Worm (Caenorhabditis elegans): Measurements from ENCODE around the gene C16C10.8.

DNA sequence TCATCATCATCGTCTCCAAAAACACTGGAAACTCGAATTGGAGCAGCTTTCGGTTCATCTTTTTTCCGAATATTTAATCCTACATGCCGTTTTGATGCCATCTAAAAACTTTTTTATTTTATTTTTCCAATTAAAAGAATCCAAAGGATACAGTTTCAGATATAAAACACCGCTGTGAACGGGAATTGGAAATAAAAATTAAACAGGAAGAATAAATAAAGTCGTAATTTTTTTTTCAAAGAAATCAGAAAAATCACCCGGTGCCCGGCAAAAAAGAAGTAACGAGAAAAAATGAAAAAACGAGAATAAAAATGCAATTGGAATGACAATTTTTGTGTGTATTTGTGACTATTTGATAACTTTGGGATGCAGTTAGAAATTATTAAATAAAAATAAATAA, 4.7 kb upstream of the C16C10.8 start, which contains the start of gene ccdc-55:
- TF ChIP-seq dao-5 (tag; optimal IDR thresholded peaks at IDR 0.05) = no peak
- no peak for TF ChIP-seq him-1 (tag; optimal IDR thresholded peaks at IDR 0.05)

Measured in whole organism, L4/young adult.